Worm (Caenorhabditis elegans) whole organism, L3 larva: Measurements from ENCODE around the gene col-90.

ENCODE experiments used
- R02D3.7 ChIP-seq: fragments of 150-350 bp; optimal IDR thresholded peaks from 2 replicates; lab custom pipeline; 2014; ENCODE audit warnings: missing biosample characterization, missing genetic modification characterization
- aly-2 ChIP-seq: fragments of 150-350 bp; optimal IDR thresholded peaks from 2 replicates; lab custom pipeline; 2014; ENCODE audit warnings: missing biosample characterization, missing genetic modification characterization
- ama-1 ChIP-seq: fragments of 150-350 bp; optimal IDR thresholded peaks from 2 replicates; lab custom pipeline; 2018
- ceh-82 ChIP-seq: fragments of 150-350 bp; optimal IDR thresholded peaks from 2 replicates; lab custom pipeline; 2014; ENCODE audit warnings: missing biosample characterization, missing genetic modification characterization
- ceh-9 ChIP-seq: sonication (generic microtip); optimal IDR thresholded peaks from 2 replicates; lab custom pipeline; 2018; ENCODE audit warnings: missing biosample characterization, missing genetic modification characterization
- daf-12 ChIP-seq: fragments of 150-350 bp; optimal IDR thresholded peaks from 2 replicates; lab custom pipeline; 2014; ENCODE audit warnings: missing biosample characterization, missing genetic modification reagents, missing genetic modification characterization
- egl-27 ChIP-seq: sonication (generic microtip); optimal IDR thresholded peaks from 4 replicates; lab custom pipeline; 2017; ENCODE audit warnings: missing biosample characterization, missing genetic modification reagents, missing genetic modification characterization
- egl-5 ChIP-seq: fragments of 150-350 bp; optimal IDR thresholded peaks from 2 replicates; lab custom pipeline; 2017; ENCODE audit warnings: missing biosample characterization, missing genetic modification reagents, missing genetic modification characterization, inconsistent platforms
- elt-2 ChIP-seq: sonication (generic microtip); optimal IDR thresholded peaks from 2 replicates; lab custom pipeline; 2016; ENCODE audit warnings: missing genetic modification reagents, mild to moderate bottlenecking, missing genetic modification characterization, missing compliant biosample characterization
- elt-3 ChIP-seq, 3 experiments: fragments of 150-350 bp in 1 of 3; sonication (generic microtip) in 2 of 3; optimal IDR thresholded peaks; 2 replicates in 2 of 3; 4 replicates in 1 of 3; lab custom pipeline; 2014 to 2017; ENCODE audit warnings: missing biosample characterization in 3 of 3, missing genetic modification characterization in 3 of 3
- eor-1 ChIP-seq, 2 experiments: fragments of 150-350 bp; optimal IDR thresholded peaks; 2 replicates each; lab custom pipeline; 2014 to 2018; ENCODE audit warnings: missing biosample characterization in 2 of 2, missing genetic modification characterization in 2 of 2
- fkh-10 ChIP-seq: sonication (generic microtip); optimal IDR thresholded peaks from 2 replicates; lab custom pipeline; 2017; ENCODE audit warnings: missing biosample characterization, missing genetic modification reagents, missing genetic modification characterization
- fkh-2 ChIP-seq: fragments of 150-350 bp; optimal IDR thresholded peaks from 2 replicates; lab custom pipeline; 2014; ENCODE audit warnings: missing biosample characterization, missing genetic modification reagents, missing genetic modification characterization
- fos-1 ChIP-seq: fragments of 150-350 bp; optimal IDR thresholded peaks from 2 replicates; lab custom pipeline; 2014; ENCODE audit warnings: missing biosample characterization, missing genetic modification characterization
- hmg-11 ChIP-seq: sonication (generic microtip); optimal IDR thresholded peaks from 2 replicates; lab custom pipeline; 2016; ENCODE audit warnings: missing genetic modification characterization, missing compliant biosample characterization
- lin-15B ChIP-seq: fragments of 150-350 bp; optimal IDR thresholded peaks from 2 replicates; lab custom pipeline; 2014; ENCODE audit warnings: missing biosample characterization, missing genetic modification characterization
- lin-39 ChIP-seq: fragments of 150-350 bp; optimal IDR thresholded peaks from 2 replicates; lab custom pipeline; 2018; ENCODE audit warnings: missing biosample characterization, missing genetic modification reagents, missing genetic modification characterization
- mdl-1 ChIP-seq: fragments of 150-350 bp; optimal IDR thresholded peaks from 2 replicates; lab custom pipeline; 2014; ENCODE audit warnings: missing biosample characterization, missing genetic modification characterization
- mml-1 ChIP-seq: fragments of 150-350 bp; sonication (generic microtip); optimal IDR thresholded peaks from 3 replicates; lab custom pipeline; 2014; ENCODE audit warnings: missing biosample characterization, missing genetic modification characterization
- nfya-1 ChIP-seq: sonication (generic microtip); optimal IDR thresholded peaks from 2 replicates; lab custom pipeline; 2017; ENCODE audit warnings: missing genetic modification characterization, mild to moderate bottlenecking, missing compliant biosample characterization, antibody characterized with exemption, moderate library complexity; ENCODE audit not compliant: insufficient read depth
- nhr-11 ChIP-seq: fragments of 150-350 bp; optimal IDR thresholded peaks from 2 replicates; lab custom pipeline; 2014; ENCODE audit warnings: missing biosample characterization, missing genetic modification characterization
- nhr-12 ChIP-seq: fragments of 150-350 bp; optimal IDR thresholded peaks from 2 replicates; lab custom pipeline; 2014; ENCODE audit warnings: missing biosample characterization, missing genetic modification characterization
- nhr-23 ChIP-seq: fragments of 150-350 bp; optimal IDR thresholded peaks from 2 replicates; lab custom pipeline; 2014; ENCODE audit warnings: missing biosample characterization, missing genetic modification reagents, missing genetic modification characterization
- nhr-237 ChIP-seq: fragments of 150-350 bp; optimal IDR thresholded peaks from 2 replicates; lab custom pipeline; 2014; ENCODE audit warnings: missing biosample characterization, missing genetic modification characterization
- nhr-25 ChIP-seq: sonication (generic microtip); optimal IDR thresholded peaks from 2 replicates; lab custom pipeline; 2017; ENCODE audit warnings: missing biosample characterization, missing genetic modification characterization
- nhr-28 ChIP-seq: fragments of 150-350 bp; optimal IDR thresholded peaks from 2 replicates; lab custom pipeline; 2014; ENCODE audit warnings: missing biosample characterization, missing genetic modification characterization
- nhr-43 ChIP-seq: sonication (generic microtip); optimal IDR thresholded peaks from 2 replicates; lab custom pipeline; 2016; ENCODE audit warnings: mild to moderate bottlenecking, missing genetic modification characterization, missing compliant biosample characterization; ENCODE audit not compliant: poor library complexity, severe bottlenecking
- nhr-76 ChIP-seq: fragments of 150-350 bp; sonication (generic microtip); optimal IDR thresholded peaks from 5 replicates; lab custom pipeline; 2014; ENCODE audit warnings: missing biosample characterization, missing genetic modification characterization
- nhr-77 ChIP-seq: fragments of 150-350 bp; optimal IDR thresholded peaks from 2 replicates; lab custom pipeline; 2014; ENCODE audit warnings: missing biosample characterization, missing genetic modification characterization
- pha-4 ChIP-seq: fragments of 150-350 bp; optimal IDR thresholded peaks from 2 replicates; lab custom pipeline; 2014; ENCODE audit warnings: missing biosample characterization, missing genetic modification reagents, missing genetic modification characterization
- pqm-1 ChIP-seq: fragments of 150-350 bp; optimal IDR thresholded peaks from 2 replicates; lab custom pipeline; 2017; ENCODE audit warnings: missing biosample characterization, missing genetic modification characterization, inconsistent platforms
- sea-2 ChIP-seq: fragments of 150-350 bp; sonication (generic microtip); optimal IDR thresholded peaks from 4 replicates; lab custom pipeline; 2014; ENCODE audit warnings: missing biosample characterization, missing genetic modification reagents, missing genetic modification characterization
- skn-1 ChIP-seq: fragments of 150-350 bp; optimal IDR thresholded peaks from 2 replicates; lab custom pipeline; 2014; ENCODE audit warnings: missing biosample characterization, missing genetic modification characterization
- tbx-2 ChIP-seq: sonication (generic microtip); optimal IDR thresholded peaks from 2 replicates; lab custom pipeline; 2016; ENCODE audit warnings: mild to moderate bottlenecking, missing genetic modification characterization, missing compliant biosample characterization
- unc-39 ChIP-seq: sonication (generic microtip); optimal IDR thresholded peaks from 4 replicates; lab custom pipeline; 2017; ENCODE audit warnings: missing biosample characterization, missing genetic modification characterization
- unc-62 ChIP-seq: fragments of 150-350 bp; sonication (generic microtip); optimal IDR thresholded peaks from 4 replicates; lab custom pipeline; 2014; ENCODE audit warnings: missing biosample characterization, missing genetic modification reagents, missing genetic modification characterization
- ztf-11 ChIP-seq: fragments of 150-350 bp; optimal IDR thresholded peaks from 2 replicates; lab custom pipeline; 2014; ENCODE audit warnings: missing biosample characterization, missing genetic modification characterization
- ztf-4 ChIP-seq: fragments of 150-350 bp; optimal IDR thresholded peaks from 2 replicates; lab custom pipeline; 2014; ENCODE audit warnings: missing biosample characterization, missing genetic modification characterization

The col-90 gene

DNA sequence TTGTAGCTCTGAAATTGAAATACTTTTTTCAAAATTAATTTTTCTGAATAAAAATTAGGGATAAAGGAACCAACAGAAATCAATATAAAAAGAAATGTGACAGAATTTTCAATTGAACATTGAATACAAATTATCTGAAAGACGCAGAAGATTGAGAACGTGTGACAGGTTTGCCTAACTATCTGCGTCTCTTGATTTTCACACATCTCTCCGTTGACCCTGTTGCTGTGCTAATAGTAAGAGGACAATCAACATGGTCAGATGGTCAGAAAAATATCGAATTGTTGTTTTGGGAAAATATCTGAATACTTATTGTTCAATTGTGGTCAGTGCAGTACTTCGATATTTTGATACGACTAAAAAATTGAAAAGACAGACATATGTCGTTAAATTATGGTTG, 37.0 kb upstream of the col-90 start, which contains the start of gene ZK688.7:
ZK688.7 (minus strand) TSS at position 14 of the 400 bp plus-strand sequence.
- no peak for TF ChIP-seq fkh-10 (GFP tag; lab: Kevin White, UChicago)
- TF ChIP-seq lin-39 (tag; lab: Kevin White, UChicago) = no peak
- no peak for TF ChIP-seq skn-1 (tag; lab: Kevin White, UChicago)
- no peak for TF ChIP-seq ceh-82 (tag; lab: Kevin White, UChicago)
- TF ChIP-seq mdl-1 = no peak
- peak; percentile 28 for TF ChIP-seq nfya-1
- TF ChIP-seq elt-3 (tag; optimal IDR thresholded peaks at IDR 0.05; lab: Kevin White, UChicago) = no peak
- TF ChIP-seq nhr-28 (tag; lab: Kevin White, UChicago) = no peak
- TF ChIP-seq sea-2 (GFP tag; lab: Kevin White, UChicago) = no peak
- peak; percentile 68 for TF ChIP-seq nhr-23 (tag; lab: Kevin White, UChicago)
- TF ChIP-seq nhr-11 (tag; lab: Kevin White, UChicago) = no peak
- TF ChIP-seq eor-1 (tag; optimal IDR thresholded peaks at IDR 0.05; lab: Kevin White, UChicago) = no peak
- no peak for TF ChIP-seq egl-5
- TF ChIP-seq nhr-25 (tag; lab: Kevin White, UChicago) = peak; percentile 59
- no peak for TF ChIP-seq nhr-12 (tag; lab: Kevin White, UChicago)
- no peak for TF ChIP-seq mml-1
- no peak for TF ChIP-seq aly-2 (tag; lab: Kevin White, UChicago)
- no peak for TF ChIP-seq hmg-11
- TF ChIP-seq nhr-76 = no peak
- TF ChIP-seq ztf-11 = no peak
- peak; percentile 52 for TF ChIP-seq pha-4 (tag; lab: Kevin White, UChicago)
- no peak for TF ChIP-seq unc-62 (GFP tag; lab: Kevin White, UChicago)
- TF ChIP-seq lin-15B = no peak
- no peak for TF ChIP-seq ztf-4
- no peak for TF ChIP-seq elt-2 (tag; lab: Kevin White, UChicago)
- TF ChIP-seq, all 47 proteins: peak for 4

DNA sequence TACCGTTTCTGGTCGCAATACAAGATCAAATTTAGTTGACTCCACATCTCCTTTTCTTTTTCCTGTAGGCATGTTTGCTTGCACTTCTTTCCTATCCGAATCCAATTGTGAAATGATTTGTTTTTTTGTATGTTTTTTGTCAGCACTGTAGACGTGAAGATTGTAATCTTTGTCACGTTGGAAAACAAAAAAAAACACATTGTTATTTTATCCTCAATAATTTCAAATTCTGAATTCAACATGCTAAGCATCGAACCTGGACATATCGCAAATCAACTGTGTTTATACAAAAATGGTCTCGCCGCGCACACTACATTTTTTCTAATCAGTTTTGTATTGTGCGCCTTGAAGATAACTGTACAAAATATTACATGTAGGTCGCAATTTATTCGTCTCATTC, 35.1 kb upstream of the col-90 start, which contains the start of gene ZK688.12:
ZK688.12 (minus strand) TSS at position 101 of the 400 bp plus-strand sequence.
- TF ChIP-seq nhr-77 (tag; lab: Kevin White, UChicago) = no peak
- TF ChIP-seq fkh-10 (GFP tag; lab: Kevin White, UChicago) = no peak
- TF ChIP-seq egl-27 = no peak
- no peak for TF ChIP-seq ztf-11
- no peak for TF ChIP-seq nhr-28 (tag; lab: Kevin White, UChicago)
- no peak for TF ChIP-seq fkh-2 (tag; lab: Kevin White, UChicago)
- no peak for TF ChIP-seq hmg-11
- TF ChIP-seq ceh-9 (tag; lab: Kevin White, UChicago) = no peak
- no peak for TF ChIP-seq ama-1 (lab: Kevin White, UChicago)
- TF ChIP-seq nhr-43 = no peak
- no peak for TF ChIP-seq nhr-237 (tag; lab: Kevin White, UChicago)
- no peak for TF ChIP-seq pha-4 (tag; lab: Kevin White, UChicago)
- TF ChIP-seq pqm-1 (tag; lab: Kevin White, UChicago) = no peak
- no peak for TF ChIP-seq elt-2 (tag; lab: Kevin White, UChicago)
- no peak for TF ChIP-seq daf-12 (tag; lab: Kevin White, UChicago)
- no peak for TF ChIP-seq aly-2 (tag; lab: Kevin White, UChicago)
- TF ChIP-seq unc-39 = no peak
- no peak for TF ChIP-seq R02D3.7 (tag; lab: Kevin White, UChicago)

DNA sequence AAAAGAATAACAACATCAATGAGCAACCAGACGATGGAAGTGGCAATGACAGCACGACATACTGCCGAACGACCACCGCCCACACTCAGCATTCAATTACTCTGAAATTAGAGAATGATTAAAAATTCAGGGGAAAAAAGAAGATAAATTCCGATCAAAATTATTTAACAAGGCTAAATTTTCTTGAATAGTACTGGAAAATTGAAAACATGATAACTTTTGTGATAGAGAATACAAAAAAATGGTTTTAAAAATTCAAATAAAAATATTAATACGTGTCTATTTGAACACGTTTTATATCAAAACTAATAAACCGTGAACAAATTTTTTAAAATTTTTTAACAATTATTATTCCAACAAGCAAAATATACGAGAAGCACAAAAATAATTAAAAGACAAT, 31.0 kb upstream of the col-90 start, which contains the start of gene gly-3:
gly-3 (minus strand) TSS at position 101 of the 400 bp plus-strand sequence.
- TF ChIP-seq pha-4 (tag; lab: Kevin White, UChicago) (no peak), fkh-2 (tag; lab: Kevin White, UChicago) (no peak), nhr-237 (tag; lab: Kevin White, UChicago) (no peak), ztf-4 (no peak), mml-1 (no peak), tbx-2 (no peak), elt-3 (tag; optimal IDR thresholded peaks at IDR 0.05; lab: Kevin White, UChicago) (no peak), nhr-23 (tag; lab: Kevin White, UChicago) (no peak), R02D3.7 (tag; lab: Kevin White, UChicago) (no peak), fos-1 (no peak), daf-12 (tag; lab: Kevin White, UChicago) (no peak), nhr-43 (no peak), eor-1 (tag; optimal IDR thresholded peaks at IDR 0.05; lab: Kevin White, UChicago) (no peak)
